Fruit fly (Drosophila melanogaster) whole organism, wandering third instar larva: ENCODE results near the gene CG44006.

Source experiments
- Jra ChIP-seq: sonication (Bioruptor generic); optimal IDR thresholded peaks from 2 replicates; lab custom pipeline; 2016; ENCODE audit warnings: missing biosample characterization, missing genetic modification characterization
- h ChIP-seq: fragments of 200-800 bp; sonication (Bioruptor generic); optimal IDR thresholded peaks from 3 replicates; lab custom pipeline; 2016; ENCODE audit warnings: missing biosample characterization, mild to moderate bottlenecking, missing genetic modification characterization

DNA sequence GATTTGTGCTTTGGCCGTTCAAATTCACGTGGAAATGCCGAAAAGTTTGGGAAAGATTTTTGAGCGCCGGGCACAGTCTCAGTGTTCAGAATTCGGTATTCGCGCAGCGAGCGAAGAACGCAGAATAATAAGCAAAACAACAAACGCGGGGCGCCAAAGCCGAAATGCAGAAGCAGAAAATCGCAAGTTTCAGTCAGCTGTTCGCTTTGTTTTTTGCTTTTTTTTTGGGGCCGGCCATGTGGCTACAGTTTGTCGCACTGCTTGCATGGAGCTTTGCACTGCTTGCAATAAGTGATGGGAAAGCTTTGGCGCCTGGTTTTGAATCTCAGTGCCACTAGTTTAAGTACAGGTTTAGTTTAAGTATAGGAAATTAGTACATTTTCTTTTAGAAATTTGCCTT is 44.0 kb downstream of the CG44006 start:
- TF ChIP-seq h (GFP tag; lab: Kevin White, UChicago) (peak; percentile 28), Jra (GFP tag; lab: Kevin White, UChicago) (no peak)
